Worm (Caenorhabditis elegans): ENCODE results near the gene gly-6.
A peak's percentile ranks its signal among the peaks of the same experiment; 100 is the strongest.

ce11 chrIII:4283175-4283574 lies 47.9 kb downstream of the gly-6 start:
- TF ChIP-seq ztf-4 (tag; optimal IDR thresholded peaks at IDR 0.05) (no peak), mdl-1 (tag; optimal IDR thresholded peaks at IDR 0.05) (peak in 1 of 2 experiments; percentile 45), nhr-11 (tag; optimal IDR thresholded peaks at IDR 0.05) (peak; percentile 27), ces-1 (GFP tag; optimal IDR thresholded peaks at IDR 0.05) (no peak), lin-13 (GFP tag; optimal IDR thresholded peaks at IDR 0.05) (no peak), mep-1 (tag; optimal IDR thresholded peaks at IDR 0.05) (peak; percentile 41), pqm-1 (tag; optimal IDR thresholded peaks at IDR 0.05) (no peak), snpc-4 (tag; optimal IDR thresholded peaks at IDR 0.05) (no peak)
